Worm (Caenorhabditis elegans) whole organism, L1 larva: ENCODE data around the gene pfd-4.

Experiments used
- C04F5.9 ChIP-seq: sonication (generic microtip); optimal IDR thresholded peaks from 2 replicates; lab custom pipeline; 2016; ENCODE audit warnings: missing genetic modification characterization, missing compliant biosample characterization
- ceh-82 ChIP-seq, 3 experiments: fragments of 150-350 bp in 1 of 3; sonication (generic microtip) in 2 of 3; optimal IDR thresholded peaks; 2 replicates each; lab custom pipeline; 2014 to 2017; ENCODE audit warnings: missing biosample characterization in 3 of 3, missing genetic modification characterization in 3 of 3
- efl-1 ChIP-seq, 4 experiments: fragments of 150-350 bp; optimal IDR thresholded peaks in 3 of 4; peaks in 1 of 4; 1 replicate in 1 of 4; 2 replicates in 3 of 4; lab custom pipeline; 2014; ENCODE audit warnings: missing biosample characterization in 2 of 4, missing genetic modification characterization in 2 of 4, missing genetic modification reagents in 2 of 4
- egl-27 ChIP-seq, 2 experiments: fragments of 150-350 bp in 1 of 2; sonication (generic microtip); optimal IDR thresholded peaks; 3 replicates each; lab custom pipeline; 2017 to 2018; ENCODE audit warnings: missing biosample characterization in 2 of 2, missing genetic modification characterization in 2 of 2, missing genetic modification reagents in 2 of 2
- elt-2 ChIP-seq: sonication (generic microtip); optimal IDR thresholded peaks from 2 replicates; lab custom pipeline; 2016; ENCODE audit warnings: missing genetic modification characterization, mild to moderate bottlenecking, inconsistent platforms, missing compliant biosample characterization, missing genetic modification reagents
- ets-5 ChIP-seq: fragments of 200-800 bp; sonication (Bioruptor generic); IDR thresholded peaks from 2 replicates; pipeline ENCODE4 v1.3.6; 2022; ENCODE audit warnings: missing genetic modification characterization, missing compliant biosample characterization
- grh-1 ChIP-seq: fragments of 200-800 bp; sonication (Bioruptor generic); IDR thresholded peaks from 2 replicates; pipeline ENCODE4 v1.3.6; 2022; ENCODE audit warnings: missing genetic modification reagents, missing genetic modification characterization, missing compliant biosample characterization
- hlh-17 ChIP-seq: fragments of 200-800 bp; sonication (Bioruptor generic); optimal IDR thresholded peaks from 2 replicates; lab custom pipeline; 2018; ENCODE audit warnings: missing genetic modification characterization, mild to moderate bottlenecking, missing compliant biosample characterization, moderate library complexity, borderline replicate concordance
- lin-15B ChIP-seq: fragments of 150-350 bp; sonication (generic microtip); optimal IDR thresholded peaks from 3 replicates; lab custom pipeline; 2014; ENCODE audit warnings: missing biosample characterization, missing genetic modification characterization
- lsy-2 ChIP-seq, 2 experiments: fragments of 150-350 bp; optimal IDR thresholded peaks; 2 replicates each; lab custom pipeline; 2014; ENCODE audit warnings: missing biosample characterization in 2 of 2, missing genetic modification characterization in 2 of 2
- mdl-1 ChIP-seq, 2 experiments: fragments of 150-350 bp; optimal IDR thresholded peaks; 2 replicates each; lab custom pipeline; 2014 to 2017; ENCODE audit warnings: missing biosample characterization in 2 of 2, missing genetic modification characterization in 2 of 2, inconsistent platforms in 1 of 2
- snpc-4 ChIP-seq: fragments of 150-350 bp; optimal IDR thresholded peaks from 2 replicates; lab custom pipeline; 2014; ENCODE audit warnings: missing biosample characterization, missing genetic modification characterization
- unc-62 ChIP-seq: fragments of 150-350 bp; optimal IDR thresholded peaks from 2 replicates; lab custom pipeline; 2014; ENCODE audit warnings: missing biosample characterization, missing genetic modification reagents, missing genetic modification characterization
- zag-1 ChIP-seq: fragments of 150-350 bp; optimal IDR thresholded peaks from 2 replicates; lab custom pipeline; 2014; ENCODE audit warnings: missing biosample characterization, missing genetic modification characterization

DNA sequence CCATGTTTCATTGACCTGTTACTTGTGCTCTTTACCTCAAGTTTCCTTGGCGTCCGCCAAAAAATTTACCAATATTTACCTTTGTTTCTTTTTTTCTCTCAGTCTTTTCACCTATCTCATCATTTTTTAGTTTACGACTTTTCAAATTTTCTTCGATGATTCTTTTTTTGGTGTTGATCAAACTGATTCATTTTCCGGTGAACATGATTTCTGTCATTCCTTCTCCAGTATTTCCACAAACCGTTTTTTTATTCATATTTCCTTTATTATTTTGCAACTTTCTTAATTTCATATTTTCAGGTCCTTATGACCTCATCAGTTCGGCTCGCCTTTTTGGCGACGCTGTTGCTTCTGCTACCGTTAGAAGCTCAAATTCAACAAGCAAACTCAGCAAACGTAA, 27.5 kb upstream of the pfd-4 start, which contains the start of gene F54D1.6:
- TF ChIP-seq lsy-2 (tag; optimal IDR thresholded peaks at IDR 0.05; lab: Kevin White, UChicago) (no peak), ceh-82 (tag; optimal IDR thresholded peaks at IDR 0.05; lab: Kevin White, UChicago) (no peak), hlh-17 (no peak), C04F5.9 (tag; lab: Kevin White, UChicago) (no peak), efl-1 (optimal IDR thresholded peaks at IDR 0.05; lab: Kevin White, UChicago) (no peak), efl-1 (GFP tag; optimal IDR thresholded peaks at IDR 0.05 in 1 of 2; lab: Kevin White, UChicago) (peak in 1 of 2 experiments; percentile 58), mdl-1 (tag; optimal IDR thresholded peaks at IDR 0.05; lab: Kevin White, UChicago) (no peak), snpc-4 (no peak), unc-62 (GFP tag; lab: Kevin White, UChicago) (no peak), elt-2 (no peak), zag-1 (tag; lab: Kevin White, UChicago) (no peak), grh-1 (GFP tag; lab: Robert Waterston, UW) (no peak), lin-15B (tag; lab: Kevin White, UChicago) (no peak), egl-27 (tag; optimal IDR thresholded peaks at IDR 0.05; lab: Kevin White, UChicago) (no peak), ets-5 (GFP tag; lab: Robert Waterston, UW) (no peak)
